Fruit fly (Drosophila melanogaster): Measurements from ENCODE around the gene dos.

dos gene

DNA sequence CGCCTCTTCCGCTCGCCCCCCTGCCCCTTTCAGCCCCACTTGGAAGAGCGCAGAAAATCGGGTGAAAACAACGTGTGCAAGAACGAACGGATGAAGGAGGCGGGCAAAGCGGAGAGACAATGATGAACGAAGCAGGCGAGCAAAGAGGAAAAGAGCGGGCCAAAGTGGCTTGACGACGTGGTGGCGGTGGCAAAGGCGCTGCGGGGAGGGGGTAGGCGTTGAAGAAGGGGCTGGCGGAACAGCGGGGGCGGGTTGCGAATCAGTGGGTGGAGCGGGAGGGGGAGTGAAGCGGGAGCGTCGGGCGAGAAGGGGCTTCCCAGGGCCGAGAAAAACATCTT, 43.5 kb downstream of the dos start (continued):
- TF ChIP-seq CG17802 (tag; optimal IDR thresholded peaks at IDR 0.05) (no peak), Rfx (GFP tag; IDR thresholded peaks at IDR 0.05) (0 out of 2 replicates have a peak, but pooled peaks have one; percentile 10), ara (GFP tag; IDR thresholded peaks at IDR 0.05) (no peak; the same call in 1 of the 2 replicates), CG4360 (GFP tag; IDR thresholded peaks at IDR 0.05) (no peak), CG12155 (GFP tag; optimal IDR thresholded peaks at IDR 0.05) (no peak), CG3726 (GFP tag; IDR thresholded peaks at IDR 0.05) (no peak), CG12744 (GFP tag; optimal IDR thresholded peaks at IDR 0.05) (no peak), Xbp1 (GFP tag; optimal IDR thresholded peaks at IDR 0.05) (no peak), CG15269 (tag; optimal IDR thresholded peaks at IDR 0.05) (no peak), sisA (GFP tag; IDR thresholded peaks at IDR 0.05) (0 out of 2 replicates have a peak, but pooled peaks have one; percentile 19), CG2875 (GFP tag; optimal IDR thresholded peaks at IDR 0.05) (no peak), NfI (GFP tag; optimal IDR thresholded peaks at IDR 0.05) (no peak), Gsc (GFP tag; IDR thresholded peaks at IDR 0.05) (no peak), eyg (GFP tag; optimal IDR thresholded peaks at IDR 0.05) (no peak), D19B (GFP tag; optimal IDR thresholded peaks at IDR 0.05) (no peak), disco-r (GFP tag; optimal IDR thresholded peaks at IDR 0.05) (no peak), CG32772 (GFP tag; IDR thresholded peaks at IDR 0.05) (no peak), CG5245 (GFP tag; optimal IDR thresholded peaks at IDR 0.05) (no peak), gsb-n (tag; optimal IDR thresholded peaks at IDR 0.05) (no peak), CG13775 (GFP tag; optimal IDR thresholded peaks at IDR 0.05) (no peak), CG10209 (GFP tag; optimal IDR thresholded peaks at IDR 0.05) (no peak), CG11247 (GFP tag; IDR thresholded peaks at IDR 0.05) (no peak), CG8089 (GFP tag; optimal IDR thresholded peaks at IDR 0.05) (no peak), eve (GFP tag; optimal IDR thresholded peaks at IDR 0.05) (no peak), CG17829 (tag; optimal IDR thresholded peaks at IDR 0.05) (no peak), bowl (GFP tag; IDR thresholded peaks at IDR 0.05) (no peak), CG3995 (GFP tag; optimal IDR thresholded peaks at IDR 0.05) (no peak), CG15011 (GFP tag; optimal IDR thresholded peaks at IDR 0.05) (no peak), CG10431 (GFP tag; optimal IDR thresholded peaks at IDR 0.05) (no peak), ab (GFP tag; optimal IDR thresholded peaks at IDR 0.05) (no peak), Max (GFP tag; optimal IDR thresholded peaks at IDR 0.05) (no peak), CG6791 (GFP tag; IDR thresholded peaks at IDR 0.05; ENCODE audit: partially characterized antibody) (no peak), dmrt99B (tag; optimal IDR thresholded peaks at IDR 0.05) (no peak), H15 (GFP tag; IDR thresholded peaks at IDR 0.05) (no peak), Atf-2 (GFP tag; optimal IDR thresholded peaks at IDR 0.05) (no peak), croc (GFP tag; conservative IDR thresholded peaks at IDR 0.05) (no peak), CrebB (tag; optimal IDR thresholded peaks at IDR 0.05) (no peak), CG18011 (GFP tag; optimal IDR thresholded peaks at IDR 0.05) (no peak), Rx (GFP tag; IDR thresholded peaks at IDR 0.05) (no peak), CG11456 (GFP tag; IDR thresholded peaks at IDR 0.05) (no peak), dan (GFP tag; IDR thresholded peaks at IDR 0.05) (no peak), trem (tag; optimal IDR thresholded peaks at IDR 0.05) (no peak), CG2889 (GFP tag; IDR thresholded peaks at IDR 0.05) (no peak), CG12942 (GFP tag; optimal IDR thresholded peaks at IDR 0.05) (no peak), Bdp1 (GFP tag; optimal IDR thresholded peaks at IDR 0.05) (no peak), CG9437 (GFP tag; optimal IDR thresholded peaks at IDR 0.05) (no peak), CG3847 (GFP tag; IDR thresholded peaks at IDR 0.05) (no peak), tll (GFP tag; optimal IDR thresholded peaks at IDR 0.05) (no peak), CG8359 (GFP tag; optimal IDR thresholded peaks at IDR 0.05; ENCODE audit: borderline replicate concordance) (no peak), pb (GFP tag; optimal IDR thresholded peaks at IDR 0.05) (no peak), ttk (GFP tag; IDR thresholded peaks at IDR 0.05) (0 out of 2 replicates have a peak, but pooled peaks have one; percentile 11), ftz-f1 (GFP tag; optimal IDR thresholded peaks at IDR 0.05) (peak; percentile 3), Aef1 (GFP tag; IDR thresholded peaks at IDR 0.05) (no peak)
